Worm (Caenorhabditis elegans): ENCODE results near the gene F07G6.5.

Gene F07G6.5

ce11 chrX:1682558-1682957 is 23.9 kb downstream of the F07G6.5 start, which contains the start of gene meg-4:
Gene meg-4 (plus strand): TSS chrX:1682954.
- no peak for TF ChIP-seq egl-13 (tag; optimal IDR thresholded peaks at IDR 0.05)
- TF ChIP-seq efl-1 (optimal IDR thresholded peaks at IDR 0.05), result peak in 1 of 2 experiments; percentile 8
- TF ChIP-seq efl-1 (GFP tag; optimal IDR thresholded peaks at IDR 0.05 in 1 of 2), result no peak
- no peak for TF ChIP-seq isw-1 (GFP tag; IDR thresholded peaks at IDR 0.05)
- TF ChIP-seq nhr-77 (tag; optimal IDR thresholded peaks at IDR 0.05), result no peak
- no peak for TF ChIP-seq C16A3.4 (tag; optimal IDR thresholded peaks at IDR 0.05)
- no peak for TF ChIP-seq nhr-237 (tag; optimal IDR thresholded peaks at IDR 0.05)
- no peak for TF ChIP-seq blmp-1 (tag; optimal IDR thresholded peaks at IDR 0.05)
- TF ChIP-seq vab-15 (tag; optimal IDR thresholded peaks at IDR 0.05), result no peak

- TF ChIP-seq hlh-17 (GFP tag; optimal IDR thresholded peaks at IDR 0.05; ENCODE audit: borderline replicate concordance), result no peak
- TF ChIP-seq egl-13 (tag; optimal IDR thresholded peaks at IDR 0.05), result no peak
- TF ChIP-seq fos-1 (tag; optimal IDR thresholded peaks at IDR 0.05), result no peak
- TF ChIP-seq lin-14 (GFP tag; optimal IDR thresholded peaks at IDR 0.05), result no peak
- TF ChIP-seq ceh-63 (GFP tag; optimal IDR thresholded peaks at IDR 0.05), result no peak
- no peak for TF ChIP-seq lin-35 (GFP tag; optimal IDR thresholded peaks at IDR 0.05)
- TF ChIP-seq elt-3 (tag; optimal IDR thresholded peaks at IDR 0.05), result no peak
- no peak for TF ChIP-seq ceh-82 (tag; optimal IDR thresholded peaks at IDR 0.05)
- no peak for TF ChIP-seq egl-27 (tag; optimal IDR thresholded peaks at IDR 0.05)
- TF ChIP-seq sup-37 (GFP tag; optimal IDR thresholded peaks at IDR 0.05), result no peak
- TF ChIP-seq fkh-8 (tag; optimal IDR thresholded peaks at IDR 0.05), result no peak
- no peak for TF ChIP-seq ceh-88 (GFP tag; IDR thresholded peaks at IDR 0.05)
- no peak for TF ChIP-seq pax-3 (tag; optimal IDR thresholded peaks at IDR 0.05)
- TF ChIP-seq lin-15B (tag; optimal IDR thresholded peaks at IDR 0.05), result no peak
- TF ChIP-seq nhr-11 (tag; optimal IDR thresholded peaks at IDR 0.05), result no peak
These were observed 28.4 kb downstream of the F07G6.5 start, which contains the start of gene fbxa-170 for ce11 chrX:1678021-1678420. Gene fbxa-170 (minus strand): TSS chrX:1678121.

- no peak for TF ChIP-seq efl-1 (optimal IDR thresholded peaks at IDR 0.05)
- TF ChIP-seq efl-1 (GFP tag; optimal IDR thresholded peaks at IDR 0.05 in 1 of 2), result peak in 1 of 2 experiments; percentile 66
- no peak for TF ChIP-seq egl-13 (tag; optimal IDR thresholded peaks at IDR 0.05)
These were observed 30.6 kb downstream of the F07G6.5 start for ce11 chrX:1675879-1676278.

ce11 chrX:1674056-1674455 is 32.4 kb downstream of the F07G6.5 start, which contains the start of gene tbx-31:
Gene tbx-31 (minus strand): TSS chrX:1674156.
- TF ChIP-seq nhr-71 (tag; optimal IDR thresholded peaks at IDR 0.05), result no peak
- TF ChIP-seq nhr-85 (tag), result no peak
- no peak for TF ChIP-seq nhr-28 (tag; optimal IDR thresholded peaks at IDR 0.05)
- TF ChIP-seq nhr-11 (tag; optimal IDR thresholded peaks at IDR 0.05), result no peak
- TF ChIP-seq ztf-11 (tag; optimal IDR thresholded peaks at IDR 0.05), result no peak
- no peak for TF ChIP-seq mep-1 (tag; optimal IDR thresholded peaks at IDR 0.05)
- no peak for TF ChIP-seq aha-1 (tag; optimal IDR thresholded peaks at IDR 0.05)
- TF ChIP-seq nhr-84 (tag; optimal IDR thresholded peaks at IDR 0.05), result no peak

ce11 chrX:1668748-1669147 is 37.7 kb downstream of the F07G6.5 start, which contains the start of gene R09H3.3:
Gene R09H3.3 (minus strand): TSS chrX:1668848.
- TF ChIP-seq nhr-28 (tag; optimal IDR thresholded peaks at IDR 0.05) (no peak), efl-1 (optimal IDR thresholded peaks at IDR 0.05) (no peak), efl-1 (GFP tag; optimal IDR thresholded peaks at IDR 0.05 in 1 of 2) (peak in 1 of 2 experiments; percentile 29), F16B12.6 (tag; optimal IDR thresholded peaks at IDR 0.05) (no peak)

ce11 chrX:1667056-1667455 is 39.4 kb downstream of the F07G6.5 start:
- TF ChIP-seq efl-1 (optimal IDR thresholded peaks at IDR 0.05) (no peak), efl-1 (GFP tag; optimal IDR thresholded peaks at IDR 0.05 in 1 of 2) (peak in 1 of 2 experiments; percentile 33), lin-15B (tag; optimal IDR thresholded peaks at IDR 0.05) (no peak)
